Worm (Caenorhabditis elegans): ENCODE results near the gene C16C8.8.
A peak's percentile ranks its signal among the peaks of the same experiment; 100 is the strongest.

Gene C16C8.8

ce11 chrII:3443154-3443553 lies 18.3 kb downstream of the C16C8.8 start, which contains the start of gene C16C8.22:
Gene C16C8.22, minus strand, starts transcription at chrII:3443254.
- TF ChIP-seq M03D4.4 (tag; optimal IDR thresholded peaks at IDR 0.05) (no peak), elt-1 (tag; optimal IDR thresholded peaks at IDR 0.05; ENCODE audit: borderline replicate concordance, insufficient read depth) (no peak), lin-32 (GFP tag; optimal IDR thresholded peaks at IDR 0.05) (no peak), flh-1 (GFP tag; optimal IDR thresholded peaks at IDR 0.05) (no peak), sem-2 (GFP tag; optimal IDR thresholded peaks at IDR 0.05) (no peak), unc-120 (tag; optimal IDR thresholded peaks at IDR 0.05; ENCODE audit: poor library complexity, severe bottlenecking) (no peak), bed-3 (GFP tag; optimal IDR thresholded peaks at IDR 0.05) (no peak)

ce11 chrII:3441377-3441776 lies 20.1 kb downstream of the C16C8.8 start, which contains the start of gene C16C8.27:
Gene C16C8.27, plus strand, starts transcription at chrII:3441677.
- TF ChIP-seq sptf-1 (tag; optimal IDR thresholded peaks at IDR 0.05) = no peak
- TF ChIP-seq nhr-2 (tag; optimal IDR thresholded peaks at IDR 0.05) = no peak
- TF ChIP-seq drap-1 (GFP tag; optimal IDR thresholded peaks at IDR 0.05) = no peak
- no peak for TF ChIP-seq mep-1 (tag; optimal IDR thresholded peaks at IDR 0.05)
- no peak for TF ChIP-seq unc-62 (GFP tag; optimal IDR thresholded peaks at IDR 0.05)
- no peak for TF ChIP-seq ztf-11 (tag; optimal IDR thresholded peaks at IDR 0.05)
- no peak for TF ChIP-seq nhr-76 (tag; optimal IDR thresholded peaks at IDR 0.05)
- TF ChIP-seq ham-2 (GFP tag; optimal IDR thresholded peaks at IDR 0.05) = no peak
- TF ChIP-seq blmp-1 (tag; optimal IDR thresholded peaks at IDR 0.05) = no peak
- no peak for TF ChIP-seq elt-3 (tag; optimal IDR thresholded peaks at IDR 0.05)
- TF ChIP-seq lin-32 (GFP tag; optimal IDR thresholded peaks at IDR 0.05) = no peak

ce11 chrII:3440641-3440926 lies 20.9 kb downstream of the C16C8.8 start, which contains the start of gene C16C8.17:
Gene C16C8.17, plus strand, starts transcription at chrII:3440827.
- TF ChIP-seq nhr-2 (tag; optimal IDR thresholded peaks at IDR 0.05) (no peak), nhr-76 (tag; optimal IDR thresholded peaks at IDR 0.05) (no peak), cnd-1 (tag; optimal IDR thresholded peaks at IDR 0.05) (no peak), ztf-11 (tag; optimal IDR thresholded peaks at IDR 0.05) (no peak), sem-2 (GFP tag; optimal IDR thresholded peaks at IDR 0.05) (no peak), M03D4.4 (tag; optimal IDR thresholded peaks at IDR 0.05) (no peak), nhr-12 (tag; optimal IDR thresholded peaks at IDR 0.05) (no peak), ham-2 (GFP tag; optimal IDR thresholded peaks at IDR 0.05) (no peak), drap-1 (GFP tag; optimal IDR thresholded peaks at IDR 0.05) (no peak), unc-120 (tag; optimal IDR thresholded peaks at IDR 0.05; ENCODE audit: poor library complexity, severe bottlenecking) (no peak), elt-3 (tag; optimal IDR thresholded peaks at IDR 0.05) (no peak), sptf-1 (tag; optimal IDR thresholded peaks at IDR 0.05) (no peak), hlh-1 (tag; optimal IDR thresholded peaks at IDR 0.05) (no peak), mab-5 (tag; optimal IDR thresholded peaks at IDR 0.05) (no peak)

- TF ChIP-seq lin-32 (GFP tag; optimal IDR thresholded peaks at IDR 0.05) (no peak), zip-8 (tag; optimal IDR thresholded peaks at IDR 0.05) (peak; percentile 64), sem-2 (GFP tag; optimal IDR thresholded peaks at IDR 0.05) (no peak), unc-120 (tag; optimal IDR thresholded peaks at IDR 0.05; ENCODE audit: poor library complexity, severe bottlenecking) (no peak)
Measured at ce11 chrII:3439842-3440640, 21.4 kb downstream of the C16C8.8 start.

ce11 chrII:3439244-3439698 lies 22.2 kb downstream of the C16C8.8 start:
- TF ChIP-seq unc-39 (tag; optimal IDR thresholded peaks at IDR 0.05) = no peak
- peak; percentile 68 for TF ChIP-seq drap-1 (GFP tag; optimal IDR thresholded peaks at IDR 0.05)
- peak; percentile 88 for TF ChIP-seq ceh-83 (GFP tag; optimal IDR thresholded peaks at IDR 0.05)
- TF ChIP-seq M03D4.4 (tag; optimal IDR thresholded peaks at IDR 0.05) = peak; percentile 76
- TF ChIP-seq flh-1 (GFP tag; optimal IDR thresholded peaks at IDR 0.05) = peak; percentile 24
- TF ChIP-seq snpc-4 (tag; optimal IDR thresholded peaks at IDR 0.05) = no peak
- peak; percentile 66 for TF ChIP-seq cnd-1 (tag; optimal IDR thresholded peaks at IDR 0.05)
- peak; percentile 37 for TF ChIP-seq unc-120 (tag; optimal IDR thresholded peaks at IDR 0.05; ENCODE audit: poor library complexity, severe bottlenecking)
- peak; percentile 55 for TF ChIP-seq sem-2 (GFP tag; optimal IDR thresholded peaks at IDR 0.05)
- TF ChIP-seq lin-32 (GFP tag; optimal IDR thresholded peaks at IDR 0.05) = peak; percentile 65
- TF ChIP-seq nhr-76 (tag; optimal IDR thresholded peaks at IDR 0.05) = no peak
- TF ChIP-seq ham-2 (GFP tag; optimal IDR thresholded peaks at IDR 0.05) = peak; percentile 68
- no peak for TF ChIP-seq lin-13 (tag; optimal IDR thresholded peaks at IDR 0.05)
- peak; percentile 64 for TF ChIP-seq mls-2 (tag; optimal IDR thresholded peaks at IDR 0.05)
- peak; percentile 33 for TF ChIP-seq bed-3 (GFP tag; optimal IDR thresholded peaks at IDR 0.05)
- peak; percentile 71 for TF ChIP-seq sptf-1 (tag; optimal IDR thresholded peaks at IDR 0.05)
